Worm (Caenorhabditis elegans): ENCODE data around the gene F15E6.10.

The F15E6.10 gene

DNA sequence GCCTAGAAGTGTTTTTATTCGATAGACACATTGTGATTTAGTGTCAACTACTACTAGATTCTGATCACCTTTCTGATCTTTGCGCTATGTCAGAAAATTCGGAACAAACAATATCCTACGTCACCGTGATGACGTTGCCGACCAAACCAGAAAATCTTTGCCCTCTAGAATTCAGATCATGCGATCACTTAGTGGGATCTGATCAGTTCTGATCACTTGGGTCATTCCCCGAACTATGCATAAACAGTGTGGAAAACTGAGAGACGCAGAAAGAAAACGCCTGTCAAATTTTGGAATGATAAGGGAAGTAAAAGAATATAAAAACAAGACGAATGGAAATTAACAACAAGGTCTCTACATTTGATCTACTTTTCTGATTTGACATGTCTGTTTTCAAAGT, 1.9 kb downstream of the F15E6.10 start, which contains the start of gene F15E6.3:
F15E6.3 (plus strand) TSS at position 344 of the 400 bp plus-strand sequence.
- TF ChIP-seq nhr-43 (tag; optimal IDR thresholded peaks at IDR 0.05; ENCODE audit: poor library complexity, severe bottlenecking), result peak; percentile 76
- peak; percentile 60 for TF ChIP-seq nhr-25 (tag; optimal IDR thresholded peaks at IDR 0.05)
- TF ChIP-seq mdl-1 (tag; optimal IDR thresholded peaks at IDR 0.05), result no peak
- TF ChIP-seq ceh-28 (tag; optimal IDR thresholded peaks at IDR 0.05), result peak; percentile 32
- TF ChIP-seq ceh-82 (tag; optimal IDR thresholded peaks at IDR 0.05), result no peak
- TF ChIP-seq nhr-23 (tag; optimal IDR thresholded peaks at IDR 0.05), result peak; percentile 89
- TF ChIP-seq elt-3 (tag; optimal IDR thresholded peaks at IDR 0.05), result peak in 1 of 3 experiments; percentile 36

DNA sequence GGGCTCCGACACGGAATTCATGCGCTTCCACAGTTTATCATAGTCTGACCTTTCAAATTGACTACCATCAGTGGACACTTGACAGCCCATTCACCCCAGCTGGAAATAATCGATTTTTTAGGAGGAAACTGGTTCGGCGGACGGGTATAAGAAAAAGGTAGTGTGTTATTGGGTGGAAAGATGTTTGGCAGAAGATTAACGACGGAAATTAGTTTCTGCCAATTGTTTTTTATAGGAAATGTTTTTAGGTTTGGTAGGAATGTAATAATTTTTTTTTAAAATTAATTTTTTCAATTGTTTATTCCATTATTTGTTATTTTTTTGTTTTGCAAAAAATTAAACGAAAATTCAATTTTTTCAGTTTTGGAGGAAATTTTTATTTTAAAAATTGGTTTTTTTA, 6.3 kb downstream of the F15E6.10 start, which contains the start of gene F15E6.9:
F15E6.9 (minus strand) TSS at position 101 of the 400 bp plus-strand sequence.
- TF ChIP-seq sea-2 (GFP tag; optimal IDR thresholded peaks at IDR 0.05) (no peak), nhr-25 (tag; optimal IDR thresholded peaks at IDR 0.05) (no peak), ceh-16 (tag; optimal IDR thresholded peaks at IDR 0.05) (no peak), R02D3.7 (tag; optimal IDR thresholded peaks at IDR 0.05) (no peak), nhr-67 (tag; optimal IDR thresholded peaks at IDR 0.05) (no peak), fkh-10 (GFP tag; optimal IDR thresholded peaks at IDR 0.05) (no peak), mdl-1 (tag; optimal IDR thresholded peaks at IDR 0.05) (no peak), nhr-76 (tag; optimal IDR thresholded peaks at IDR 0.05) (no peak), nhr-28 (tag; optimal IDR thresholded peaks at IDR 0.05) (no peak), pha-4 (tag; optimal IDR thresholded peaks at IDR 0.05) (no peak), ztf-4 (tag; optimal IDR thresholded peaks at IDR 0.05) (no peak)

DNA sequence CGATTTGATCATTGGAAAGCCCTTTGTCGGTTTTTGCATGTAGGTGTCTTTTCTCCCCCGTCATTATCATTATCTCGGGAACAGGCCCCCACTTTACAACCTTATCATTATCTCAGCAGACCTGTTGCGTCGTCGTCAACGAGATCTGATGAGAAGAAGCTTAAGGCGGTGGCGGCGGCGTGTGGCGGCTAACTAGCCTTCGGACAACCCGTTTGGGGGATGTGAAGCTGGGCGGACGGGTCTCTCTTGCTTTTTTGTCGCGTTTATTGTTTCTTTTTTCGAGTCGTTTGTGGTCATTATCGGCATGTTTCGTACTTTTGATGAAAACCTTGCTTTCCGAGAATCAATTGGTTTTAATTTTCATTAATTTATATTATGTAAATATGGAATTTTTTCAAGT, 7.3 kb downstream of the F15E6.10 start:
- no peak for TF ChIP-seq nhr-76 (tag; optimal IDR thresholded peaks at IDR 0.05)
- peak; percentile 57 for TF ChIP-seq nhr-43 (tag; optimal IDR thresholded peaks at IDR 0.05; ENCODE audit: poor library complexity, severe bottlenecking)
- peak; percentile 19 for TF ChIP-seq nhr-23 (tag; optimal IDR thresholded peaks at IDR 0.05)
- TF ChIP-seq nhr-25 (tag; optimal IDR thresholded peaks at IDR 0.05), result peak; percentile 54
- no peak for TF ChIP-seq snpc-4 (tag; optimal IDR thresholded peaks at IDR 0.05)
- no peak for TF ChIP-seq nhr-11 (tag; optimal IDR thresholded peaks at IDR 0.05)

- TF ChIP-seq nhr-67 (tag; optimal IDR thresholded peaks at IDR 0.05) (no peak), nhr-12 (tag; optimal IDR thresholded peaks at IDR 0.05) (no peak), zag-1 (tag; optimal IDR thresholded peaks at IDR 0.05) (no peak), pqm-1 (tag; optimal IDR thresholded peaks at IDR 0.05) (no peak), eor-1 (tag; optimal IDR thresholded peaks at IDR 0.05) (no peak), ztf-4 (tag; optimal IDR thresholded peaks at IDR 0.05) (no peak), nhr-28 (tag; optimal IDR thresholded peaks at IDR 0.05) (no peak)
These were observed 8.5 kb downstream of the F15E6.10 start, which contains the start of gene lgc-22 for ce11 chrIV:4301202-4301601. TSS of gene lgc-22 (plus strand) at chrIV:4301306.

- TF ChIP-seq hmg-11 (tag; optimal IDR thresholded peaks at IDR 0.05), result no peak
- TF ChIP-seq ama-1 (optimal IDR thresholded peaks at IDR 0.05), result no peak
- no peak for TF ChIP-seq ztf-4 (tag; optimal IDR thresholded peaks at IDR 0.05)
- TF ChIP-seq lin-39 (tag; optimal IDR thresholded peaks at IDR 0.05), result no peak
- no peak for TF ChIP-seq ZK546.5 (tag; optimal IDR thresholded peaks at IDR 0.05)
- no peak for TF ChIP-seq ceh-9 (tag; optimal IDR thresholded peaks at IDR 0.05)
- TF ChIP-seq sea-2 (GFP tag; optimal IDR thresholded peaks at IDR 0.05), result no peak
- no peak for TF ChIP-seq nhr-25 (tag; optimal IDR thresholded peaks at IDR 0.05)
- TF ChIP-seq egl-5 (tag; optimal IDR thresholded peaks at IDR 0.05), result no peak
These were observed 13.6 kb downstream of the F15E6.10 start for ce11 chrIV:4306317-4306716.

ce11 chrIV:4307227-4307946, 14.7 kb downstream of the F15E6.10 start, which contains the start of gene set-9:
TSS of gene set-9 (plus strand) at chrIV:4307896.
- TF ChIP-seq ztf-11 (tag; optimal IDR thresholded peaks at IDR 0.05), result no peak
